Fruit fly (Drosophila melanogaster) whole organism, embryonic: ENCODE results near the gene CG46427.

Experiments
- Adf1 ChIP-seq: fragments of 200-800 bp; sonication (Bioruptor generic); IDR thresholded peaks from 2 replicates; pipeline ENCODE4 v1.3.6; 2022; ENCODE audit warnings: missing biosample characterization, missing genetic modification characterization
- Antp ChIP-seq: fragments of 200-800 bp; sonication (Bioruptor generic); optimal IDR thresholded peaks from 3 replicates; lab custom pipeline; 2016; ENCODE audit warnings: missing biosample characterization, missing genetic modification characterization
- BEAF-32 ChIP-seq: fragments of 200-800 bp; sonication (Bioruptor generic); optimal IDR thresholded peaks from 3 replicates; lab custom pipeline; 2017; ENCODE audit warnings: missing biosample characterization, missing genetic modification characterization, mild to moderate bottlenecking, moderate library complexity, missing genetic modification reagents
- CG10462 ChIP-seq: fragments of 200-800 bp; sonication (Bioruptor generic); optimal IDR thresholded peaks from 2 replicates; lab custom pipeline; 2016; ENCODE audit warnings: missing biosample characterization, missing genetic modification characterization
- CG11247 ChIP-seq: fragments of 200-800 bp; sonication (Bioruptor generic); IDR thresholded peaks from 2 replicates; pipeline ENCODE4 v1.3.6; 2022; ENCODE audit warnings: missing biosample characterization, missing genetic modification characterization
- CG11504 ChIP-seq: fragments of 200-800 bp; sonication (Bioruptor generic); optimal IDR thresholded peaks from 3 replicates; lab custom pipeline; 2019; ENCODE audit warnings: missing biosample characterization, mild to moderate bottlenecking, missing genetic modification characterization, moderate library complexity
- CG12071 ChIP-seq: fragments of 200-800 bp; sonication (Bioruptor generic); optimal IDR thresholded peaks from 3 replicates; lab custom pipeline; 2018; ENCODE audit warnings: missing biosample characterization, mild to moderate bottlenecking, missing genetic modification characterization
- CG12299 ChIP-seq: fragments of 200-800 bp; sonication (Bioruptor generic); optimal IDR thresholded peaks from 2 replicates; lab custom pipeline; 2018; ENCODE audit warnings: missing biosample characterization, mild to moderate bottlenecking, missing genetic modification characterization
- CG14860 ChIP-seq: fragments of 200-800 bp; sonication (Bioruptor generic); IDR thresholded peaks from 3 replicates; pipeline ENCODE4 v1.3.6; 2022; ENCODE audit warnings: missing biosample characterization, missing genetic modification characterization; ENCODE audit not compliant: partially characterized antibody
- CG17186 ChIP-seq: fragments of 200-800 bp; sonication (Bioruptor generic); optimal IDR thresholded peaks from 3 replicates; lab custom pipeline; 2017; ENCODE audit warnings: missing biosample characterization, missing genetic modification reagents, missing genetic modification characterization
- CG17328 ChIP-seq: fragments of 200-800 bp; sonication (Bioruptor generic); IDR thresholded peaks from 2 replicates; pipeline ENCODE4 v1.3.6; 2022; ENCODE audit warnings: missing biosample characterization, missing genetic modification characterization
- CG17802 ChIP-seq: fragments of 200-800 bp; sonication (Bioruptor generic); optimal IDR thresholded peaks from 2 replicates; lab custom pipeline; 2018; ENCODE audit warnings: missing biosample characterization, mild to moderate bottlenecking, missing genetic modification characterization, moderate library complexity
- CG31224 ChIP-seq: fragments of 200-800 bp; sonication (Bioruptor generic); IDR thresholded peaks from 2 replicates; pipeline ENCODE4 v1.3.6; 2022; ENCODE audit warnings: missing biosample characterization, missing genetic modification characterization
- CG4282 ChIP-seq: fragments of 200-800 bp; sonication (Bioruptor generic); optimal IDR thresholded peaks from 2 replicates; lab custom pipeline; 2016; ENCODE audit warnings: missing biosample characterization, missing genetic modification characterization
- CG4404 ChIP-seq: fragments of 200-800 bp; sonication (Bioruptor generic); IDR thresholded peaks from 2 replicates; pipeline ENCODE4 v1.3.6; 2022; ENCODE audit warnings: missing biosample characterization, missing genetic modification characterization
- CG9437 ChIP-seq: fragments of 200-800 bp; sonication (Bioruptor generic); optimal IDR thresholded peaks from 2 replicates; lab custom pipeline; 2018; ENCODE audit warnings: missing biosample characterization, mild to moderate bottlenecking, missing genetic modification characterization
- Dip2 ChIP-seq: fragments of 200-800 bp; sonication (Bioruptor generic); IDR thresholded peaks from 2 replicates; pipeline ENCODE4 v1.3.6; 2022; ENCODE audit warnings: missing biosample characterization, missing genetic modification characterization
- Dll ChIP-seq: fragments of 200-800 bp; sonication (Bioruptor generic); IDR thresholded peaks from 4 replicates; pipeline ENCODE4 v1.3.6; 2022; ENCODE audit warnings: missing biosample characterization, missing genetic modification characterization; ENCODE audit not compliant: partially characterized antibody
- Dref ChIP-seq: fragments of 200-800 bp; sonication (Bioruptor generic); IDR thresholded peaks from 2 replicates; pipeline ENCODE4 v1.3.6; 2022; ENCODE audit warnings: missing biosample characterization, missing genetic modification characterization
- HLH4C ChIP-seq: fragments of 200-800 bp; sonication (Bioruptor generic); IDR thresholded peaks from 3 replicates; pipeline ENCODE4 v1.3.6; 2022; ENCODE audit warnings: missing biosample characterization, missing genetic modification characterization; ENCODE audit not compliant: partially characterized antibody
- Hand ChIP-seq: fragments of 200-800 bp; sonication (Bioruptor generic); optimal IDR thresholded peaks from 2 replicates; lab custom pipeline; 2017; ENCODE audit warnings: mild to moderate bottlenecking, missing biosample characterization, missing genetic modification reagents, missing genetic modification characterization
- Hey ChIP-seq: fragments of 200-800 bp; sonication (Bioruptor generic); optimal IDR thresholded peaks from 3 replicates; lab custom pipeline; 2018; ENCODE audit warnings: missing biosample characterization, mild to moderate bottlenecking, missing genetic modification characterization
- HmgD ChIP-seq: fragments of 200-800 bp; sonication (Bioruptor generic); optimal IDR thresholded peaks from 3 replicates; lab custom pipeline; 2016; ENCODE audit warnings: missing biosample characterization, missing genetic modification characterization
- Hr51 ChIP-seq, 2 experiments: fragments of 200-800 bp; sonication (Bioruptor generic); optimal IDR thresholded peaks; 2 replicates in 1 of 2; 3 replicates in 1 of 2; lab custom pipeline; 2016 to 2018; ENCODE audit warnings: missing biosample characterization in 2 of 2, missing genetic modification characterization in 2 of 2, mild to moderate bottlenecking in 1 of 2, moderate library complexity in 1 of 2
- Lpt ChIP-seq: fragments of >200 bp; optimal IDR thresholded peaks from 2 replicates; lab custom pipeline; 2018; ENCODE audit warnings: missing biosample characterization, missing genetic modification characterization
- Mes4 ChIP-seq: fragments of 200-800 bp; sonication (Bioruptor generic); optimal IDR thresholded peaks from 2 replicates; lab custom pipeline; 2016; ENCODE audit warnings: missing biosample characterization, missing genetic modification characterization
- Mrtf ChIP-seq: fragments of 200-800 bp; sonication (Bioruptor generic); IDR thresholded peaks from 3 replicates; pipeline ENCODE4 v1.3.6; 2022; ENCODE audit warnings: missing biosample characterization, missing genetic modification characterization
- Side ChIP-seq: fragments of 200-800 bp; sonication (Bioruptor generic); optimal IDR thresholded peaks from 2 replicates; lab custom pipeline; 2016; ENCODE audit warnings: missing biosample characterization, missing genetic modification characterization
- Six4 ChIP-seq: fragments of 200-800 bp; sonication (Bioruptor generic); optimal IDR thresholded peaks from 2 replicates; lab custom pipeline; 2016; ENCODE audit warnings: missing biosample characterization, missing genetic modification characterization
- Xrp1 ChIP-seq: fragments of 200-800 bp; sonication (Bioruptor generic); IDR thresholded peaks from 2 replicates; pipeline ENCODE4 v1.3.6; 2022; ENCODE audit warnings: missing biosample characterization, missing genetic modification characterization
- aop ChIP-seq: fragments of 200-800 bp; sonication (Bioruptor generic); IDR thresholded peaks from 2 replicates; pipeline ENCODE4 v1.3.6; 2022; ENCODE audit warnings: missing biosample characterization, missing genetic modification characterization
- ap ChIP-seq: fragments of 200-800 bp; sonication (Bioruptor generic); IDR thresholded peaks from 2 replicates; pipeline ENCODE4 v1.3.6; 2022; ENCODE audit warnings: missing biosample characterization, missing genetic modification characterization
- bcd ChIP-seq: fragments of 200-800 bp; sonication (Bioruptor generic); optimal IDR thresholded peaks from 2 replicates; lab custom pipeline; 2017; ENCODE audit warnings: missing biosample characterization, mild to moderate bottlenecking, missing genetic modification characterization
- crol ChIP-seq: fragments of 200-800 bp; sonication (Bioruptor generic); IDR thresholded peaks from 2 replicates; pipeline ENCODE4 v1.3.6; 2022; ENCODE audit warnings: missing biosample characterization, missing genetic modification characterization
- dmrt11E ChIP-seq: fragments of 200-800 bp; sonication (Bioruptor generic); optimal IDR thresholded peaks from 3 replicates; lab custom pipeline; 2018; ENCODE audit warnings: missing biosample characterization, mild to moderate bottlenecking, missing genetic modification characterization, moderate library complexity
- dpn ChIP-seq, 2 experiments: fragments of 200-800 bp; sonication (Bioruptor generic); optimal IDR thresholded peaks; 3 replicates each; lab custom pipeline; 2016; ENCODE audit warnings: missing biosample characterization in 2 of 2, missing genetic modification characterization in 2 of 2
- dysf ChIP-seq: fragments of 200-800 bp; sonication (Bioruptor generic); IDR thresholded peaks from 3 replicates; pipeline ENCODE4 v1.3.6; 2022; ENCODE audit warnings: missing biosample characterization, missing genetic modification characterization
- gsb-n ChIP-seq: fragments of 200-800 bp; sonication (Bioruptor generic); optimal IDR thresholded peaks from 3 replicates; lab custom pipeline; 2018; ENCODE audit warnings: missing biosample characterization, mild to moderate bottlenecking, missing genetic modification characterization
- ham ChIP-seq: fragments of 200-800 bp; sonication (Bioruptor generic); IDR thresholded peaks from 2 replicates; pipeline ENCODE4 v1.3.6; 2022; ENCODE audit warnings: missing biosample characterization, missing genetic modification characterization
- ken ChIP-seq: fragments of 200-800 bp; sonication (Bioruptor generic); IDR thresholded peaks from 3 replicates; pipeline ENCODE4 v1.3.6; 2022; ENCODE audit warnings: missing biosample characterization, missing genetic modification characterization
- kni ChIP-seq: fragments of 200-800 bp; sonication (Bioruptor generic); optimal IDR thresholded peaks from 3 replicates; lab custom pipeline; 2017; ENCODE audit warnings: mild to moderate bottlenecking, missing biosample characterization, missing genetic modification reagents, missing genetic modification characterization
- lab ChIP-seq: fragments of 200-800 bp; sonication (Bioruptor generic); optimal IDR thresholded peaks from 3 replicates; lab custom pipeline; 2017; ENCODE audit warnings: missing biosample characterization, missing genetic modification characterization, mild to moderate bottlenecking, moderate library complexity, missing genetic modification reagents
- lilli ChIP-seq: fragments of 200-800 bp; sonication (Bioruptor generic); optimal IDR thresholded peaks from 3 replicates; lab custom pipeline; 2016; ENCODE audit warnings: missing biosample characterization, missing genetic modification characterization
- nmo ChIP-seq: fragments of 200-800 bp; sonication (Bioruptor generic); optimal IDR thresholded peaks from 2 replicates; lab custom pipeline; 2018; ENCODE audit warnings: missing biosample characterization, mild to moderate bottlenecking, missing genetic modification characterization, moderate library complexity
- sd ChIP-seq: fragments of 200-800 bp; sonication (Bioruptor generic); optimal IDR thresholded peaks from 3 replicates; lab custom pipeline; 2018; ENCODE audit warnings: missing biosample characterization, mild to moderate bottlenecking, missing genetic modification characterization, moderate library complexity
- sens ChIP-seq: fragments of 200-800 bp; sonication (Bioruptor generic); peaks from one replicate; lab custom pipeline; 2016; ENCODE audit warnings: missing biosample characterization, missing genetic modification characterization
- seq ChIP-seq: fragments of 200-800 bp; sonication (Bioruptor generic); IDR thresholded peaks from 2 replicates; pipeline ENCODE4 v1.3.6; 2022; ENCODE audit warnings: missing biosample characterization, missing genetic modification characterization
- sr ChIP-seq: fragments of 200-800 bp; sonication (Bioruptor generic); IDR thresholded peaks from 3 replicates; pipeline ENCODE4 v1.3.6; 2022; ENCODE audit warnings: missing biosample characterization, missing genetic modification characterization
- tap ChIP-seq: fragments of 200-800 bp; optimal IDR thresholded peaks from 3 replicates; lab custom pipeline; 2019; ENCODE audit warnings: missing biosample characterization, mild to moderate bottlenecking, missing genetic modification characterization, moderate library complexity
- unpg ChIP-seq: fragments of 200-800 bp; sonication (Bioruptor generic); optimal IDR thresholded peaks from 3 replicates; lab custom pipeline; 2018; ENCODE audit warnings: missing biosample characterization, mild to moderate bottlenecking, missing genetic modification characterization, moderate library complexity
- usp ChIP-seq: fragments of >200 bp; optimal IDR thresholded peaks from 2 replicates; lab custom pipeline; 2017; ENCODE audit warnings: missing biosample characterization, missing genetic modification characterization

Gene CG46427

DNA sequence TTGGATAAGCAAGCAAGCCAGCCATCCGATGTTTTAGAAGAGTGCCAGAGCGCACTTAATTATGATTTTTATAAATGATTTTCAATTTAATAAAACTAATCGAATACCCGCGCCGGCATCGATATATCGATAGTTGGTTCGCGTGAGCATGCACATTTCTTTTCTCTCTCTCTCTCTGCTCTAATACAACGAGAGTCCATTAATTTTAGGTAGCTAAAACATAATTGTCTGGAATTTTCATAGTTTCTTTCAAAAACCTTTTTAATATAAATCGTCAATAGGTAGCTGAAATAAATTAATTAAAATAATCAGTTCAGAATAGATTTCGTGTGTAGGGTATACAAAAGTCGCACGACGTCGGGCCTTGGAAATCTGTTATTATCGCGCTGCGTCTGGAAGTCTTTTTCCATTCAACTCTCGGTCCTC, 10.0 kb upstream of the CG46427 start, which contains the start of gene CG18549 (continued):
- TF ChIP-seq lilli (GFP tag; lab: Kevin White, UChicago) (peak; percentile 100), Mrtf (GFP tag; lab: Robert Waterston, UW) (peak; percentile 99), sens (GFP tag; lab: Kevin White, UChicago) (peak; percentile 100), Adf1 (GFP tag; lab: Robert Waterston, UW) (peak; percentile 93), nmo (GFP tag; lab: Kevin White, UChicago) (peak; percentile 100), CG12071 (GFP tag; lab: Kevin White, UChicago) (peak; percentile 99), CG31224 (GFP tag; lab: Robert Waterston, UW) (peak; percentile 98), Hr51 (GFP tag; optimal IDR thresholded peaks at IDR 0.05; lab: Kevin White, UChicago) (peak; percentile 99 to 100), ken (GFP tag; lab: Robert Waterston, UW) (peak; percentile 100), crol (peak; percentile 89), sd (tag; lab: Kevin White, UChicago) (peak; percentile 98), dmrt11E (peak; percentile 100), lab (GFP tag; lab: Kevin White, UChicago) (peak; percentile 100), CG14860 (GFP tag; lab: Robert Waterston, UW) (peak; percentile 65), BEAF-32 (GFP tag; lab: Kevin White, UChicago) (peak; percentile 85), kni (GFP tag; lab: Kevin White, UChicago) (peak; percentile 99), CG9437 (GFP tag; lab: Kevin White, UChicago) (peak; percentile 97), CG17328 (peak; percentile 100), unpg (GFP tag; lab: Kevin White, UChicago) (peak; percentile 100), Antp (GFP tag; lab: Kevin White, UChicago) (peak; percentile 99), CG4404 (GFP tag; lab: Robert Waterston, UW) (peak; percentile 99), Mes4 (GFP tag; lab: Kevin White, UChicago) (peak; percentile 99), Lpt (GFP tag; lab: Kevin White, UChicago) (no peak), dysf (GFP tag; lab: Robert Waterston, UW) (peak; percentile 100), CG10462 (GFP tag; lab: Kevin White, UChicago) (peak; percentile 99), CG11247 (GFP tag; lab: Robert Waterston, UW) (peak; percentile 100), bcd (GFP tag; lab: Kevin White, UChicago) (peak; percentile 100), seq (GFP tag; lab: Robert Waterston, UW) (peak; percentile 100), Hey (tag; lab: Kevin White, UChicago) (peak; percentile 97), CG17802 (peak; percentile 95), gsb-n (tag; lab: Kevin White, UChicago) (peak; percentile 100), tap (tag; lab: Kevin White, UChicago) (peak; percentile 100), HmgD (GFP tag; lab: Kevin White, UChicago) (peak; percentile 98), Dip2 (GFP tag; lab: Robert Waterston, UW) (peak; percentile 83), aop (peak; percentile 98), CG11504 (tag; lab: Kevin White, UChicago) (peak; percentile 99), Dref (GFP tag; lab: Robert Waterston, UW) (peak; percentile 82), Hand (GFP tag; lab: Kevin White, UChicago) (peak; percentile 99), Dll (GFP tag; lab: Robert Waterston, UW) (peak; percentile 90), CG17186 (GFP tag; lab: Kevin White, UChicago) (peak; percentile 96), CG4282 (GFP tag; lab: Kevin White, UChicago) (peak; percentile 96), CG12299 (tag; lab: Kevin White, UChicago) (peak; percentile 100), ap (GFP tag; lab: Robert Waterston, UW) (peak; percentile 100), Six4 (GFP tag; lab: Kevin White, UChicago) (peak; percentile 99), Xrp1 (GFP tag; lab: Robert Waterston, UW) (peak; percentile 100), sr (GFP tag; lab: Robert Waterston, UW) (peak; percentile 99; the same call in 2 of the 3 replicates), dpn (GFP tag; optimal IDR thresholded peaks at IDR 0.05; lab: Kevin White, UChicago) (peak; percentile 99 to 100), HLH4C (peak; percentile 73), ham (peak; percentile 98), Side (GFP tag; lab: Kevin White, UChicago) (peak; percentile 99), usp (GFP tag; lab: Kevin White, UChicago) (no peak)
